Worm (Caenorhabditis elegans) whole organism, L3 larva: ENCODE data around the gene W02F12.2.

Experiments used
- R02D3.7 ChIP-seq: fragments of 150-350 bp; optimal IDR thresholded peaks from 2 replicates; lab custom pipeline; 2014; ENCODE audit warnings: missing biosample characterization, missing genetic modification characterization
- ZK546.5 ChIP-seq: sonication (generic microtip); optimal IDR thresholded peaks from 2 replicates; lab custom pipeline; 2017; ENCODE audit warnings: missing biosample characterization, missing genetic modification characterization
- ama-1 ChIP-seq: fragments of 150-350 bp; optimal IDR thresholded peaks from 2 replicates; lab custom pipeline; 2018
- ceh-16 ChIP-seq: sonication (generic microtip); optimal IDR thresholded peaks from 2 replicates; lab custom pipeline; 2017; ENCODE audit warnings: missing biosample characterization, missing genetic modification characterization
- elt-1 ChIP-seq: fragments of 150-350 bp; optimal IDR thresholded peaks from 2 replicates; lab custom pipeline; 2014; ENCODE audit warnings: missing biosample characterization, missing genetic modification characterization
- elt-2 ChIP-seq: sonication (generic microtip); optimal IDR thresholded peaks from 2 replicates; lab custom pipeline; 2016; ENCODE audit warnings: missing genetic modification reagents, mild to moderate bottlenecking, missing genetic modification characterization, missing compliant biosample characterization
- eor-1 ChIP-seq, 2 experiments: fragments of 150-350 bp; optimal IDR thresholded peaks; 2 replicates each; lab custom pipeline; 2014 to 2018; ENCODE audit warnings: missing biosample characterization in 2 of 2, missing genetic modification characterization in 2 of 2
- fkh-2 ChIP-seq: fragments of 150-350 bp; optimal IDR thresholded peaks from 2 replicates; lab custom pipeline; 2014; ENCODE audit warnings: missing biosample characterization, missing genetic modification reagents, missing genetic modification characterization
- jun-1 ChIP-seq: fragments of 150-350 bp; optimal IDR thresholded peaks from 2 replicates; lab custom pipeline; 2014; ENCODE audit warnings: missing biosample characterization, missing genetic modification reagents, missing genetic modification characterization
- lin-39 ChIP-seq: fragments of 150-350 bp; optimal IDR thresholded peaks from 2 replicates; lab custom pipeline; 2018; ENCODE audit warnings: missing biosample characterization, missing genetic modification reagents, missing genetic modification characterization
- lsy-12 ChIP-seq: sonication (generic microtip); optimal IDR thresholded peaks from 2 replicates; lab custom pipeline; 2016; ENCODE audit warnings: mild to moderate bottlenecking, missing genetic modification characterization, missing compliant biosample characterization
- nhr-23 ChIP-seq: fragments of 150-350 bp; optimal IDR thresholded peaks from 2 replicates; lab custom pipeline; 2014; ENCODE audit warnings: missing biosample characterization, missing genetic modification reagents, missing genetic modification characterization
- nhr-28 ChIP-seq: fragments of 150-350 bp; optimal IDR thresholded peaks from 2 replicates; lab custom pipeline; 2014; ENCODE audit warnings: missing biosample characterization, missing genetic modification characterization
- nhr-43 ChIP-seq: sonication (generic microtip); optimal IDR thresholded peaks from 2 replicates; lab custom pipeline; 2016; ENCODE audit warnings: mild to moderate bottlenecking, missing genetic modification characterization, missing compliant biosample characterization; ENCODE audit not compliant: poor library complexity, severe bottlenecking
- nhr-67 ChIP-seq: fragments of 150-350 bp; optimal IDR thresholded peaks from 2 replicates; lab custom pipeline; 2014; ENCODE audit warnings: missing biosample characterization, missing genetic modification characterization
- nhr-76 ChIP-seq: fragments of 150-350 bp; sonication (generic microtip); optimal IDR thresholded peaks from 5 replicates; lab custom pipeline; 2014; ENCODE audit warnings: missing biosample characterization, missing genetic modification characterization
- nhr-77 ChIP-seq: fragments of 150-350 bp; optimal IDR thresholded peaks from 2 replicates; lab custom pipeline; 2014; ENCODE audit warnings: missing biosample characterization, missing genetic modification characterization
- pha-4 ChIP-seq: fragments of 150-350 bp; optimal IDR thresholded peaks from 2 replicates; lab custom pipeline; 2014; ENCODE audit warnings: missing biosample characterization, missing genetic modification reagents, missing genetic modification characterization
- pqm-1 ChIP-seq: fragments of 150-350 bp; optimal IDR thresholded peaks from 2 replicates; lab custom pipeline; 2017; ENCODE audit warnings: missing biosample characterization, missing genetic modification characterization, inconsistent platforms
- sea-2 ChIP-seq: fragments of 150-350 bp; sonication (generic microtip); optimal IDR thresholded peaks from 4 replicates; lab custom pipeline; 2014; ENCODE audit warnings: missing biosample characterization, missing genetic modification reagents, missing genetic modification characterization
- skn-1 ChIP-seq: fragments of 150-350 bp; optimal IDR thresholded peaks from 2 replicates; lab custom pipeline; 2014; ENCODE audit warnings: missing biosample characterization, missing genetic modification characterization
- tbx-2 ChIP-seq: sonication (generic microtip); optimal IDR thresholded peaks from 2 replicates; lab custom pipeline; 2016; ENCODE audit warnings: mild to moderate bottlenecking, missing genetic modification characterization, missing compliant biosample characterization
- unc-39 ChIP-seq: sonication (generic microtip); optimal IDR thresholded peaks from 4 replicates; lab custom pipeline; 2017; ENCODE audit warnings: missing biosample characterization, missing genetic modification characterization
- unc-62 ChIP-seq: fragments of 150-350 bp; sonication (generic microtip); optimal IDR thresholded peaks from 4 replicates; lab custom pipeline; 2014; ENCODE audit warnings: missing biosample characterization, missing genetic modification reagents, missing genetic modification characterization
- zag-1 ChIP-seq: fragments of 150-350 bp; optimal IDR thresholded peaks from 2 replicates; lab custom pipeline; 2014; ENCODE audit warnings: missing biosample characterization, missing genetic modification characterization
- ztf-11 ChIP-seq: fragments of 150-350 bp; optimal IDR thresholded peaks from 2 replicates; lab custom pipeline; 2014; ENCODE audit warnings: missing biosample characterization, missing genetic modification characterization

W02F12.2 gene

ce11 chrV:6676158-6676849, 21.1 kb downstream of the W02F12.2 start, which contains the start of gene cest-34:
cest-34 (plus strand) TSS chrV:6676799.
- TF ChIP-seq unc-39 (tag; lab: Kevin White, UChicago) (no peak), nhr-76 (tag; lab: Kevin White, UChicago) (no peak), pha-4 (tag; lab: Kevin White, UChicago) (peak; percentile 87), sea-2 (GFP tag; lab: Kevin White, UChicago) (no peak), nhr-77 (tag; lab: Kevin White, UChicago) (no peak), tbx-2 (tag; lab: Kevin White, UChicago) (no peak), nhr-23 (tag; lab: Kevin White, UChicago) (no peak), elt-2 (peak; percentile 18), skn-1 (no peak), ZK546.5 (no peak)

- TF ChIP-seq nhr-43 (tag; lab: Kevin White, UChicago) (no peak), ztf-11 (tag; lab: Kevin White, UChicago) (no peak), nhr-76 (tag; lab: Kevin White, UChicago) (no peak), nhr-28 (tag; lab: Kevin White, UChicago) (no peak), lsy-12 (no peak)
These were observed 23.5 kb downstream of the W02F12.2 start, which contains the start of gene cest-31 for ce11 chrV:6673967-6674366. cest-31 (plus strand) TSS chrV:6674267.

- no peak for TF ChIP-seq skn-1
These were observed 27.9 kb downstream of the W02F12.2 start, which contains the start of gene cest-28 for ce11 chrV:6669520-6669919. cest-28 (plus strand) TSS chrV:6669820.

- TF ChIP-seq unc-39 (tag; lab: Kevin White, UChicago) (no peak), tbx-2 (tag; lab: Kevin White, UChicago) (no peak), skn-1 (no peak), ceh-16 (tag; lab: Kevin White, UChicago) (no peak), pha-4 (tag; lab: Kevin White, UChicago) (no peak), lsy-12 (no peak)
These were observed 28.7 kb downstream of the W02F12.2 start, which contains the start of gene str-180 for ce11 chrV:6668741-6669140. str-180 (minus strand) TSS chrV:6668841.

ce11 chrV:6666557-6666956, 30.9 kb downstream of the W02F12.2 start:
- TF ChIP-seq ama-1 (no peak), elt-2 (peak; percentile 58), pqm-1 (peak; percentile 76), elt-1 (tag; lab: Kevin White, UChicago) (no peak), eor-1 (tag; optimal IDR thresholded peaks at IDR 0.05; lab: Kevin White, UChicago) (no peak)

ce11 chrV:6665751-6666150, 31.7 kb downstream of the W02F12.2 start, which contains the start of gene pmp-5:
pmp-5 (minus strand) TSS chrV:6665813.
- TF ChIP-seq jun-1, result peak; percentile 14
- TF ChIP-seq R02D3.7 (tag; lab: Kevin White, UChicago), result no peak
- TF ChIP-seq elt-2, result peak; percentile 89
- TF ChIP-seq pqm-1, result peak; percentile 83
- TF ChIP-seq, all 47 proteins: peak for 3

- TF ChIP-seq pha-4 (tag; lab: Kevin White, UChicago) (no peak), sea-2 (GFP tag; lab: Kevin White, UChicago) (no peak), ceh-16 (tag; lab: Kevin White, UChicago) (no peak), lin-39 (tag; lab: Kevin White, UChicago) (no peak), skn-1 (no peak), nhr-67 (tag; lab: Kevin White, UChicago) (no peak), ama-1 (no peak), fkh-2 (tag; lab: Kevin White, UChicago) (no peak), unc-62 (GFP tag; lab: Kevin White, UChicago) (no peak), nhr-77 (tag; lab: Kevin White, UChicago) (no peak), elt-2 (no peak), zag-1 (tag; lab: Kevin White, UChicago) (no peak), nhr-23 (tag; lab: Kevin White, UChicago) (no peak)
These were observed 34.9 kb downstream of the W02F12.2 start for ce11 chrV:6662505-6662904.
